Fruit fly (Drosophila melanogaster) whole organism, adult: ENCODE results near the gene FIG4.

ENCODE experiments used
- CG11617 ChIP-seq: fragments of 200-800 bp; sonication (Bioruptor generic); optimal IDR thresholded peaks from 2 replicates; lab custom pipeline; 2017; ENCODE audit warnings: mild to moderate bottlenecking, missing biosample characterization, missing genetic modification reagents, missing genetic modification characterization
- CG12768 ChIP-seq: fragments of 200-800 bp; sonication (Bioruptor generic); optimal IDR thresholded peaks from 2 replicates; lab custom pipeline; 2017; ENCODE audit warnings: missing biosample characterization, missing genetic modification characterization, mild to moderate bottlenecking, moderate library complexity, missing genetic modification reagents
- CG14711 ChIP-seq: fragments of 200-800 bp; sonication (Bioruptor generic); optimal IDR thresholded peaks from 2 replicates; lab custom pipeline; 2018; ENCODE audit warnings: missing biosample characterization, mild to moderate bottlenecking, missing genetic modification characterization, moderate library complexity
- CG1620 ChIP-seq: fragments of 200-800 bp; sonication (Bioruptor generic); optimal IDR thresholded peaks from 2 replicates; lab custom pipeline; 2016; ENCODE audit warnings: missing biosample characterization, missing genetic modification characterization
- CG33017 ChIP-seq: fragments of 200-800 bp; sonication (Bioruptor generic); optimal IDR thresholded peaks from 2 replicates; lab custom pipeline; 2018; ENCODE audit warnings: missing biosample characterization, mild to moderate bottlenecking, missing genetic modification characterization, moderate library complexity
- CG5204 ChIP-seq: fragments of 200-800 bp; sonication (Bioruptor generic); optimal IDR thresholded peaks from 2 replicates; lab custom pipeline; 2016; ENCODE audit warnings: missing biosample characterization, missing genetic modification characterization
- CG7045 ChIP-seq: fragments of 200-800 bp; sonication (Bioruptor generic); optimal IDR thresholded peaks from 2 replicates; lab custom pipeline; 2017; ENCODE audit warnings: missing biosample characterization, mild to moderate bottlenecking, missing genetic modification characterization
- CG7101 ChIP-seq: fragments of 200-800 bp; sonication (Bioruptor generic); optimal IDR thresholded peaks from 2 replicates; lab custom pipeline; 2018; ENCODE audit warnings: missing biosample characterization, mild to moderate bottlenecking, missing genetic modification characterization, moderate library complexity
- Clk ChIP-seq: fragments of 200-800 bp; sonication (Bioruptor generic); optimal IDR thresholded peaks from 2 replicates; lab custom pipeline; 2017; ENCODE audit warnings: missing biosample characterization, missing genetic modification characterization
- Crg-1 ChIP-seq: fragments of 200-800 bp; sonication (Bioruptor generic); optimal IDR thresholded peaks from 2 replicates; lab custom pipeline; 2016; ENCODE audit warnings: missing biosample characterization, missing genetic modification characterization
- Hr96 ChIP-seq: fragments of 200-800 bp; sonication (Bioruptor generic); optimal IDR thresholded peaks from 2 replicates; lab custom pipeline; 2016; ENCODE audit warnings: missing biosample characterization, missing genetic modification characterization
- Mnt ChIP-seq: fragments of 200-800 bp; sonication (Bioruptor generic); optimal IDR thresholded peaks from 2 replicates; lab custom pipeline; 2016; ENCODE audit warnings: missing biosample characterization, mild to moderate bottlenecking, missing genetic modification characterization
- bab1 ChIP-seq: fragments of 200-800 bp; sonication (Bioruptor generic); optimal IDR thresholded peaks from 3 replicates; lab custom pipeline; 2019; ENCODE audit warnings: missing biosample characterization, mild to moderate bottlenecking, missing genetic modification characterization, moderate library complexity
- cic ChIP-seq: fragments of 200-800 bp; sonication (Bioruptor generic); optimal IDR thresholded peaks from 2 replicates; lab custom pipeline; 2017; ENCODE audit warnings: missing biosample characterization, mild to moderate bottlenecking, missing genetic modification characterization, moderate library complexity
- cnc ChIP-seq, 2 experiments: fragments of >200 bp; optimal IDR thresholded peaks; 2 replicates each; lab custom pipeline; 2017
- kay ChIP-seq: fragments of 200-800 bp; sonication (Bioruptor generic); peaks from one replicate; lab custom pipeline; 2016; ENCODE audit warnings: missing biosample characterization, missing genetic modification characterization, borderline replicate concordance
- ovo ChIP-seq: fragments of 200-800 bp; sonication (Bioruptor generic); optimal IDR thresholded peaks from 2 replicates; lab custom pipeline; 2016; ENCODE audit warnings: missing biosample characterization, missing genetic modification characterization
- pad ChIP-seq: fragments of 200-800 bp; sonication (Bioruptor generic); optimal IDR thresholded peaks from 3 replicates; lab custom pipeline; 2017; ENCODE audit warnings: missing biosample characterization, missing genetic modification characterization, mild to moderate bottlenecking, moderate library complexity, missing genetic modification reagents
- tj ChIP-seq: fragments of 200-800 bp; sonication (Bioruptor generic); optimal IDR thresholded peaks from 3 replicates; lab custom pipeline; 2017; ENCODE audit warnings: missing biosample characterization, mild to moderate bottlenecking, missing genetic modification characterization, moderate library complexity
- toe ChIP-seq: fragments of 200-800 bp; sonication (Bioruptor generic); optimal IDR thresholded peaks from 2 replicates; lab custom pipeline; 2016; ENCODE audit warnings: missing biosample characterization, missing genetic modification characterization

The FIG4 gene

DNA sequence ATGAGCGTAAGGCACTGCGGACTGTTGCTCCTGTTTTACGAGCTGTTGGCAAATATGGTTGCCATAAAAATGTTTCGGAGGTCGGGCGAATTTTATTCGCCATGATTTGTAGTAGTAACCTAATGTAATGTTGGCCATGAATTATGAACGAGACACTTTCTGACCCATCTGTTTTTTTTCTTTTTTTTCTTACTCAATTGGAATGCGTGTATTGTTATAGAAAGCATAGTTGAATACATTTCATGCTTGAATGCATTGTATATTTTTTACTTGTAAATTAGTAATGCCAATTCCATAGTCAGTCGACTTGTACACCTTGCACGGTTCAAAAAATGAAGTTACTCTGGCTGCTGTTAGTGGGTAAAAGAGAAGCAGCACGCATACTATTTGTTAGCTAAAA, 27.5 kb upstream of the FIG4 start, which contains the start of gene CG43056:
TSS of gene CG43056 (plus strand) at position 301 of the 400 bp plus-strand sequence.
- TF ChIP-seq CG33017 (tag; lab: Kevin White, UChicago) (no peak), Crg-1 (GFP tag; lab: Kevin White, UChicago) (no peak), CG12768 (no peak), cic (GFP tag; lab: Kevin White, UChicago) (no peak), CG7101 (tag; lab: Kevin White, UChicago) (no peak), CG5204 (no peak), CG11617 (GFP tag; lab: Kevin White, UChicago) (no peak), ovo (GFP tag; lab: Kevin White, UChicago) (no peak), Mnt (GFP tag; lab: Kevin White, UChicago) (no peak), kay (GFP tag; lab: Kevin White, UChicago) (no peak), tj (no peak), Clk (GFP tag; lab: Kevin White, UChicago) (no peak), cnc (optimal IDR thresholded peaks at IDR 0.05; lab: Kevin White, UChicago) (no peak), toe (GFP tag; lab: Kevin White, UChicago) (no peak), pad (GFP tag; lab: Kevin White, UChicago) (no peak)

DNA sequence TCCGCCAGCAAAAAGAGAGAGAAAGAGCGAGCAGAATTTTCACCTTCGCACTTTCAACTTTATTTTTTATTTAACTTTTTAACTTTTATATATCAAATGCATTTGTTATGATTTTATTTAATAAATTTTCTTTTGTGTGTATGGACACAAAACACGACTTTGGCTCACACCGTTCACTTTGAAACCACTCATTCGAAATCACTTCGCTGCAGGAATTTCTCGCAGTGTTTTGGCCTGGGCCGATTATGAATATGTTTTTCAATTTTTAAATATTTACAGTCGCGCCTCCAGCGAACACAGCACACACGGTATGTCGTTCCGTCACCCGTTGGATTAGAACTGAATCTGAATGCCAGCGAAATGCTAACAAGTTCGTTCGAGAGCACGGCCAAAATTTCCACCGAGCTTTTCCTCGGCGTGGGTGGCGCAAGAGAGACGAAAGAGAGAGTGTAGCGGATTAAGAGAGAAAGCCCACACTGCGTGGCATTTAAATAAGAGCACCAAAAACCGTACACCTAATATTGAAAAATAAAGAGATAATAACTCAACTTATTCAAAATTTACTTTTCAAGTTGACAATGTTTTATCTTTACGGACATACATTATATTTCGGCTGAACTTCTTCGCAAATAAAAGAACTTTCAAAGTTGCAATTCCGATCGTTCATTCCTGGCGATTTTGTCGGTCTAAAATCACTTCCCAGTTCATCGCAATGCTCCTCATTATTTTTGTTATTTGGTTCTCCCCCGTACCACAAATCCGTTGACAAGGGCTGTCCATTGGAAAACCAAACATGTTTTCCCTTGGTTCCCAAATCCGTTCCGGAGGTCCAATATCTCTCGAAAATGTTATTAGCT, 23.9 kb upstream of the FIG4 start, which contains the start of gene CG15431:
TSS of gene CG15431 (minus strand) at position 402 of the 857 bp plus-strand sequence.
- TF ChIP-seq CG7045 (GFP tag; lab: Kevin White, UChicago), result peak; percentile 29
- peak; percentile 25 for TF ChIP-seq CG11617 (GFP tag; lab: Kevin White, UChicago)
- TF ChIP-seq pad (GFP tag; lab: Kevin White, UChicago), result no peak
- peak; percentile 5 for TF ChIP-seq CG33017 (tag; lab: Kevin White, UChicago)

DNA sequence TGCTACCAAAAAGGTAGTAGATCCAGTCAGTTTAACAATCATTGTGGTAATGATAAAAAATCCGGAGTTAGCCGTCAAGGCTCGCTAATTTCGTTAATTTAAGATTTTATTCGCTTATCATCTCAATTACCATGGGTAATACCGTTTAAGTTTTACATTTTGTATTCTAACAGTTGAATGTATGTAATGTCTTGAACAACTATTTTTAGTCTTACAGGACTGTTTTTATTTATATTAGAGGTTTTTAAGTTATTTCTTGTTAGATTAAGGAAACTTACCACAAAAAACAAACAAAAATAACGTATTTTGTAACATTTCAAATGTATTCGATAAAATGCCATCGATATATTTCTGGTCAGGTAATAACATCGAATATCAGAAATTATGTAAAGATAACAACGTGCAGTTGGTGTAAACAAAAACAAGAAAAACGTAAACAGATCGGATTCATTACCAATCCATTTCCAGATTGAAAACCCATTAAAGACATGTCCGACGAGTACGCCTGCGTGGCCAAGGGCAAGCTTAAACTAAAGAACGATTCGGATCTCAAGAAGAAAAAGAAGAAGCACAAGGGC, 22.9 kb upstream of the FIG4 start, which contains the start of the genes Sfp24F and CG15432:
TSS of gene Sfp24F (minus strand) at position 51 of the 578 bp plus-strand sequence.
TSS of gene CG15432 (plus strand) at position 311 of the 578 bp plus-strand sequence.
- TF ChIP-seq bab1 (GFP tag; lab: Kevin White, UChicago) (peak; percentile 9), CG1620 (no peak)

dm6 chr2L:4444457-4444856, 20.5 kb upstream of the FIG4 start, which contains the start of the genes morgue and Elp3:
morgue (minus strand) TSS chr2L:4444680.
Elp3 (plus strand) TSS chr2L:4444732.
- peak; percentile 93 for TF ChIP-seq Mnt (GFP tag; lab: Kevin White, UChicago)
- no peak for TF ChIP-seq tj
- no peak for TF ChIP-seq CG7101 (tag; lab: Kevin White, UChicago)
- TF ChIP-seq pad (GFP tag; lab: Kevin White, UChicago), result no peak
- TF ChIP-seq toe (GFP tag; lab: Kevin White, UChicago), result no peak
- no peak for TF ChIP-seq kay (GFP tag; lab: Kevin White, UChicago)
- no peak for TF ChIP-seq Hr96 (GFP tag; lab: Kevin White, UChicago)
- peak; percentile 29 for TF ChIP-seq bab1 (GFP tag; lab: Kevin White, UChicago)

- TF ChIP-seq toe (GFP tag; lab: Kevin White, UChicago) (no peak), Clk (GFP tag; lab: Kevin White, UChicago) (peak; percentile 58), CG1620 (peak; percentile 58), kay (GFP tag; lab: Kevin White, UChicago) (no peak), CG11617 (GFP tag; lab: Kevin White, UChicago) (peak; percentile 90), Crg-1 (GFP tag; lab: Kevin White, UChicago) (peak; percentile 57), ovo (GFP tag; lab: Kevin White, UChicago) (peak; percentile 77), cnc (optimal IDR thresholded peaks at IDR 0.05; lab: Kevin White, UChicago) (no peak), bab1 (GFP tag; lab: Kevin White, UChicago) (peak; percentile 96), CG5204 (no peak), CG33017 (tag; lab: Kevin White, UChicago) (peak; percentile 93), cic (GFP tag; lab: Kevin White, UChicago) (peak; percentile 54), CG14711 (peak; percentile 97), pad (GFP tag; lab: Kevin White, UChicago) (peak; percentile 76), CG7045 (GFP tag; lab: Kevin White, UChicago) (peak; percentile 81), CG12768 (peak; percentile 95), Mnt (GFP tag; lab: Kevin White, UChicago) (peak; percentile 91), tj (peak; percentile 63), CG7101 (tag; lab: Kevin White, UChicago) (peak; percentile 94), Hr96 (GFP tag; lab: Kevin White, UChicago) (no peak)
Observed at dm6 chr2L:4448582-4449016, 16.4 kb upstream of the FIG4 start, which contains the start of gene MFS18. MFS18 (minus strand) TSS chr2L:4448635.

- no peak for TF ChIP-seq cic (GFP tag; lab: Kevin White, UChicago)
- TF ChIP-seq CG5204, result no peak
- TF ChIP-seq CG1620, result no peak
- TF ChIP-seq Clk (GFP tag; lab: Kevin White, UChicago), result no peak
- TF ChIP-seq ovo (GFP tag; lab: Kevin White, UChicago), result no peak
- TF ChIP-seq cnc (optimal IDR thresholded peaks at IDR 0.05; lab: Kevin White, UChicago), result no peak
- TF ChIP-seq kay (GFP tag; lab: Kevin White, UChicago), result no peak
- TF ChIP-seq CG11617 (GFP tag; lab: Kevin White, UChicago), result no peak
- TF ChIP-seq CG33017 (tag; lab: Kevin White, UChicago), result no peak
- no peak for TF ChIP-seq Hr96 (GFP tag; lab: Kevin White, UChicago)
- TF ChIP-seq bab1 (GFP tag; lab: Kevin White, UChicago), result no peak
- no peak for TF ChIP-seq CG14711
- no peak for TF ChIP-seq toe (GFP tag; lab: Kevin White, UChicago)
Observed at dm6 chr2L:4452798-4453197, 12.2 kb upstream of the FIG4 start, which contains the start of gene CG15439. CG15439 (minus strand) TSS chr2L:4453038.
